Fruit fly (Drosophila melanogaster): ENCODE results near the gene CG1622.

The CG1622 gene

DNA sequence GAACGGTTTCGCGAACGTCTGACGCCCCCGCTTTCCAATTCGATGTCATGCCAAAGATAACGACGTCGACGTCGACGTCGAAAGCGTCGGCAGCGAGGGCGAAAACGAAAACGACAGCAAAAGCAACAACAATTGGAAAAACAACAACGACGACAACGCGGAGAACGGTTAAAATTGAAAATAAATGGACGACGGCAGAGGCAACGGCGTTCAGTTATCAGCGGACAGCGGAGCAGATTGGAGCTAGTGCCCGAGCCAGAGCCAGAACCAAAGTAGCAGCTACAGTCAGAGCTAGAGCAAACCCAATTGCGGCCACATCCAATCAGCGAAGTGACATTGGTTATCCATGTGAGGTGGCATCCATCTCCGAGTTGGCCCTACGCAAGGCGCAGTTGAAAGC is 8.4 kb downstream of the CG1622 start:
- TF ChIP-seq Rel (GFP tag; optimal IDR thresholded peaks at IDR 0.05) = no peak
- peak; percentile 71 for TF ChIP-seq Rel (tag; optimal IDR thresholded peaks at IDR 0.05)
- TF ChIP-seq Myc (optimal IDR thresholded peaks at IDR 0.05) = no peak
- peak; percentile 17 for TF ChIP-seq h (GFP tag; optimal IDR thresholded peaks at IDR 0.05)
- TF ChIP-seq tai (GFP tag; optimal IDR thresholded peaks at IDR 0.05) = no peak

DNA sequence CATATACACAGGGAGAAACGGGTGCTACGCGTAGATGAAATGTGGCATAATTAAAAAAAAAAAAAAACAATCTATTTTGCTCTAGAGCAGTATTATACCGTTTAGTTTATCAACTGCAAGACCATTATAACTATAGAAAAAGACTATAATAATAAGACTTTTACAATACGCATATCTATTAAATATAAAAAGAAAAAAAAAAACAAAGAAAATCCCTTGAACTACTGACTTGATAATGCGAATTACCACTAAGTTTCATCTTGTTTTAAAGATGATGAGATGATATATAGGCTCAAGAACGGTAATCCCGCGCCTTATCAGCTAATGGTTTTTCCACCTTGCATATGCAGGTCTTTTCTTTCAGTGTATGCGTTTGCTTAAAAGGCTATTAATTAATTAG is 10.3 kb downstream of the CG1622 start:
- peak; percentile 35 for TF ChIP-seq HLH106 (tag; optimal IDR thresholded peaks at IDR 0.05)
- no peak for TF ChIP-seq CG9705 (GFP tag; optimal IDR thresholded peaks at IDR 0.05)
- TF ChIP-seq dl (GFP tag; optimal IDR thresholded peaks at IDR 0.05; ENCODE audit: insufficient read depth in 1 of 2, partially characterized antibody in 2 of 2) = no peak
- TF ChIP-seq rgr (GFP tag; optimal IDR thresholded peaks at IDR 0.05) = peak; percentile 20
- peak; percentile 48 for TF ChIP-seq OdsH (GFP tag; optimal IDR thresholded peaks at IDR 0.05)
- peak; percentile 33 for TF ChIP-seq h (GFP tag; optimal IDR thresholded peaks at IDR 0.05)
- TF ChIP-seq Hnf4 (GFP tag; optimal IDR thresholded peaks at IDR 0.05) = peak; percentile 12
- peak; percentile 54 for TF ChIP-seq Sp1 (GFP tag; optimal IDR thresholded peaks at IDR 0.05)
- TF ChIP-seq usp (GFP tag; optimal IDR thresholded peaks at IDR 0.05) = no peak
- TF ChIP-seq psq (GFP tag; optimal IDR thresholded peaks at IDR 0.05) = peak; percentile 45
- peak; percentile 42 for TF ChIP-seq fru (GFP tag; optimal IDR thresholded peaks at IDR 0.05)
- no peak for TF ChIP-seq Abd-B (GFP tag; optimal IDR thresholded peaks at IDR 0.05)
- no peak for TF ChIP-seq CrebA (GFP tag; optimal IDR thresholded peaks at IDR 0.05; ENCODE audit: borderline replicate concordance)
- peak in 1 of 2 experiments; percentile 58 for TF ChIP-seq foxo (GFP tag; optimal IDR thresholded peaks at IDR 0.05)
- TF ChIP-seq GATAd (GFP tag; optimal IDR thresholded peaks at IDR 0.05) = no peak
- peak; percentile 14 for TF ChIP-seq ey (GFP tag; optimal IDR thresholded peaks at IDR 0.05)

DNA sequence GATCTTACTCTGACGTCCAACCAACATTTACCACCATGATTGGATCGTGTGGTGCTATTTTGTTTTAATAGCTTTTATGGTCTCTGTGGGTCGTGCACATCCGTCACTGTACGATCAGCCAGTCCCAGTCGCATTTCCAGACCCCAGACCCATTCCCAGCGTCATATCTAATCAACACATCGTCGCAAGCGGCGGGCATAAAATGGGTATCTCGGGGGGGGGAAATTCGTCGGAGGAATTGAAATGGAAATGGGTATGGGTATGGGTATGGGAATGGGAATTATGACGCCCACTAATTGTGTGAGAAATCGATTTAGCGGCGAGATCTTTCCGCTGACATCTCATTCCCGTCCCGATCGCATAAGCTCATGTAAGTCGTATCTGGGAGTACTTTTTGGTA is 13.9 kb downstream of the CG1622 start:
- TF ChIP-seq Rel (GFP tag; optimal IDR thresholded peaks at IDR 0.05) (no peak), Rel (tag; optimal IDR thresholded peaks at IDR 0.05) (peak; percentile 49), Vsx2 (GFP tag; optimal IDR thresholded peaks at IDR 0.05; ENCODE audit: partially characterized antibody) (no peak), Hr83 (GFP tag; optimal IDR thresholded peaks at IDR 0.05; ENCODE audit: poor library complexity, severe bottlenecking) (peak; percentile 38), dsf (GFP tag; optimal IDR thresholded peaks at IDR 0.05; ENCODE audit: borderline replicate concordance) (no peak), Dfd (GFP tag; optimal IDR thresholded peaks at IDR 0.05) (no peak), rgr (GFP tag; optimal IDR thresholded peaks at IDR 0.05) (no peak), brk (GFP tag; optimal IDR thresholded peaks at IDR 0.05) (no peak), h (GFP tag; optimal IDR thresholded peaks at IDR 0.05) (peak; percentile 37), br (GFP tag; optimal IDR thresholded peaks at IDR 0.05) (peak; percentile 20), GATAd (GFP tag; optimal IDR thresholded peaks at IDR 0.05) (no peak), N (GFP tag; optimal IDR thresholded peaks at IDR 0.05) (no peak), dl (GFP tag; optimal IDR thresholded peaks at IDR 0.05; ENCODE audit: insufficient read depth in 1 of 2, partially characterized antibody in 2 of 2) (no peak), psq (GFP tag; optimal IDR thresholded peaks at IDR 0.05) (no peak), CG32264 (GFP tag; optimal IDR thresholded peaks at IDR 0.05) (no peak)

DNA sequence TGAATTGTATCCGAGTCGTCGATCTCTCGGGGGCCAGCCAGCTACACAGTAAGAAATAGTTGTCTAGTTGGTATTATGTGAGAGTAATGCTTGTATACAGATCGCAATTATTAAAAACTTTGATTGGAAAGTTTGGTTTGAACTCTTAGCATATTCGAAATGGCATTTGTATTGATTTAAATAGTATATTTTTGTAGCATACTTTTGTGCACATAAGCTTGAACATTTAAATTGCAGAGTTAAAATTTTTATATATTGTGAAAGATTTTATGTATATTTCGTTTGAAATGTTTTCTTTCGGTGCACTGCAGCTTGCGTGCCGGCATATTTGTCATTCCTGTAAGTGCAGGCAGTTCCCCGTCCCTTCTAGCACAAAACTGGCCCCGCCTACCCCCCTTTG is 15.3 kb downstream of the CG1622 start:
- peak in 1 of 2 experiments; percentile 56 for TF ChIP-seq foxo (GFP tag; optimal IDR thresholded peaks at IDR 0.05)
- TF ChIP-seq Mio (GFP tag; optimal IDR thresholded peaks at IDR 0.05) = no peak
- peak; percentile 53 for TF ChIP-seq fru (GFP tag; optimal IDR thresholded peaks at IDR 0.05)
- peak; percentile 75 for TF ChIP-seq HLH106 (tag; optimal IDR thresholded peaks at IDR 0.05)
- no peak for TF ChIP-seq Jra (GFP tag; optimal IDR thresholded peaks at IDR 0.05)
- TF ChIP-seq rgr (GFP tag; optimal IDR thresholded peaks at IDR 0.05) = peak; percentile 41
- peak; percentile 49 for TF ChIP-seq ey (GFP tag; optimal IDR thresholded peaks at IDR 0.05)
- TF ChIP-seq woc (GFP tag; optimal IDR thresholded peaks at IDR 0.05) = peak; percentile 14
- TF ChIP-seq br (GFP tag; optimal IDR thresholded peaks at IDR 0.05) = peak; percentile 31
- TF ChIP-seq usp (GFP tag; optimal IDR thresholded peaks at IDR 0.05) = no peak
- TF ChIP-seq h (GFP tag; optimal IDR thresholded peaks at IDR 0.05) = peak; percentile 47
- no peak for TF ChIP-seq brk (GFP tag; optimal IDR thresholded peaks at IDR 0.05)
- TF ChIP-seq OdsH (GFP tag; optimal IDR thresholded peaks at IDR 0.05) = peak; percentile 20
- peak; percentile 35 for TF ChIP-seq psq (GFP tag; optimal IDR thresholded peaks at IDR 0.05)
- peak; percentile 47 for TF ChIP-seq dmrt93B (GFP tag; optimal IDR thresholded peaks at IDR 0.05)
- TF ChIP-seq Sp1 (GFP tag; optimal IDR thresholded peaks at IDR 0.05) = peak; percentile 74
- peak; percentile 14 for TF ChIP-seq Hnf4 (GFP tag; optimal IDR thresholded peaks at IDR 0.05)
- no peak for TF ChIP-seq Rel (GFP tag; optimal IDR thresholded peaks at IDR 0.05)
- TF ChIP-seq Rel (tag; optimal IDR thresholded peaks at IDR 0.05) = peak; percentile 5

Data from whole organism, wandering third instar larva.